Worm (Caenorhabditis elegans) whole organism, L4 larva: ENCODE results near the gene F40G9.6.

Experiments used
- F26F4.8 ChIP-seq: fragments of 200-800 bp; sonication (Bioruptor generic); conservative IDR thresholded peaks from 2 replicates; pipeline ENCODE4 v1.3.6; 2022; ENCODE audit warnings: missing genetic modification characterization, missing compliant biosample characterization
- F49E8.2 ChIP-seq: sonication (generic microtip); optimal IDR thresholded peaks from 2 replicates; lab custom pipeline; 2016; ENCODE audit warnings: missing compliant biosample characterization, mild to moderate bottlenecking, missing genetic modification characterization, borderline replicate concordance
- R02D3.7 ChIP-seq: fragments of 150-350 bp; sonication (generic microtip); optimal IDR thresholded peaks from 3 replicates; lab custom pipeline; 2014; ENCODE audit warnings: missing biosample characterization, missing genetic modification characterization
- T20F7.1 ChIP-seq: fragments of 200-800 bp; sonication (Bioruptor generic); optimal IDR thresholded peaks from 2 replicates; lab custom pipeline; 2018; ENCODE audit warnings: mild to moderate bottlenecking, missing genetic modification characterization, missing compliant biosample characterization
- T26A8.4 ChIP-seq: fragments of 200-800 bp; sonication (Bioruptor generic); IDR thresholded peaks from 2 replicates; pipeline ENCODE4 v1.3.6; 2022; ENCODE audit warnings: missing genetic modification characterization, missing compliant biosample characterization
- Y75B8A.6 ChIP-seq: fragments of 200-800 bp; sonication (Bioruptor generic); IDR thresholded peaks from 2 replicates; pipeline ENCODE4 v1.3.6; 2022; ENCODE audit warnings: missing genetic modification reagents, missing genetic modification characterization, missing compliant biosample characterization
- aha-1 ChIP-seq: fragments of 150-350 bp; peaks from one replicate; lab custom pipeline; 2014; ENCODE audit warnings: missing biosample characterization, missing genetic modification characterization
- aly-2 ChIP-seq: sonication (generic microtip); optimal IDR thresholded peaks from 2 replicates; lab custom pipeline; 2018; ENCODE audit warnings: missing biosample characterization, missing genetic modification characterization
- ceh-32 ChIP-seq: sonication (generic microtip); optimal IDR thresholded peaks from 2 replicates; lab custom pipeline; 2016; ENCODE audit warnings: mild to moderate bottlenecking, missing genetic modification characterization, missing compliant biosample characterization; ENCODE audit not compliant: poor library complexity
- cey-2 ChIP-seq: sonication (generic microtip); optimal IDR thresholded peaks from 3 replicates; lab custom pipeline; 2017; ENCODE audit warnings: missing genetic modification characterization, mild to moderate bottlenecking, missing compliant biosample characterization, antibody characterized with exemption, borderline replicate concordance; ENCODE audit not compliant: insufficient read depth
- daf-19 ChIP-seq: fragments of 200-800 bp; sonication (Bioruptor generic); conservative IDR thresholded peaks from 2 replicates; pipeline ENCODE4 v1.3.6; 2022; ENCODE audit warnings: missing genetic modification characterization, missing compliant biosample characterization
- dpl-1 ChIP-seq: fragments of 150-350 bp; optimal IDR thresholded peaks from 2 replicates; lab custom pipeline; 2014; ENCODE audit warnings: missing biosample characterization, missing genetic modification reagents, missing genetic modification characterization
- duxl-1 ChIP-seq: sonication (generic microtip); optimal IDR thresholded peaks from 2 replicates; lab custom pipeline; 2016; ENCODE audit warnings: mild to moderate bottlenecking, missing genetic modification characterization, moderate library complexity, missing compliant biosample characterization; ENCODE audit not compliant: poor library complexity
- fkh-10 ChIP-seq: fragments of 150-350 bp; optimal IDR thresholded peaks from 2 replicates; lab custom pipeline; 2014; ENCODE audit warnings: missing biosample characterization, missing genetic modification reagents, missing genetic modification characterization
- fos-1 ChIP-seq: fragments of 150-350 bp; optimal IDR thresholded peaks from 2 replicates; lab custom pipeline; 2014; ENCODE audit warnings: missing biosample characterization, missing genetic modification characterization
- gei-8 ChIP-seq: fragments of 200-800 bp; sonication (Bioruptor generic); optimal IDR thresholded peaks from 2 replicates; lab custom pipeline; 2018; ENCODE audit warnings: mild to moderate bottlenecking, missing genetic modification characterization, missing compliant biosample characterization
- hlh-30 ChIP-seq: sonication (generic microtip); optimal IDR thresholded peaks from 2 replicates; lab custom pipeline; 2017; ENCODE audit warnings: antibody characterized with exemption, mild to moderate bottlenecking, missing genetic modification characterization, missing compliant biosample characterization; ENCODE audit not compliant: insufficient read depth
- lin-15B ChIP-seq: fragments of 150-350 bp; sonication (generic microtip); optimal IDR thresholded peaks from 3 replicates; lab custom pipeline; 2014; ENCODE audit warnings: missing biosample characterization, missing genetic modification characterization
- lin-38 ChIP-seq: fragments of 200-800 bp; sonication (Bioruptor generic); IDR thresholded peaks from 2 replicates; pipeline ENCODE4 v1.3.6; 2022; ENCODE audit warnings: missing genetic modification reagents, missing genetic modification characterization, missing compliant biosample characterization
- mdl-1 ChIP-seq, 2 experiments: fragments of 150-350 bp in 1 of 2; sonication (generic microtip) in 1 of 2; optimal IDR thresholded peaks; 2 replicates each; lab custom pipeline; 2014 to 2017; ENCODE audit warnings: missing biosample characterization in 2 of 2, missing genetic modification characterization in 2 of 2
- mdt-29 ChIP-seq: fragments of 200-800 bp; sonication (Bioruptor generic); IDR thresholded peaks from 2 replicates; pipeline ENCODE4 v1.3.6; 2022; ENCODE audit warnings: missing genetic modification reagents, missing genetic modification characterization, missing compliant biosample characterization
- mxl-2 ChIP-seq: fragments of 200-800 bp; sonication (Bioruptor generic); conservative IDR thresholded peaks from 2 replicates; pipeline ENCODE4 v1.3.6; 2022; ENCODE audit warnings: missing genetic modification reagents, missing genetic modification characterization, missing compliant biosample characterization
- nhr-11 ChIP-seq: fragments of 150-350 bp; optimal IDR thresholded peaks from 2 replicates; lab custom pipeline; 2014; ENCODE audit warnings: missing biosample characterization, missing genetic modification characterization
- nhr-111 ChIP-seq: fragments of 200-800 bp; sonication (Bioruptor generic); optimal IDR thresholded peaks from 2 replicates; lab custom pipeline; 2018; ENCODE audit warnings: mild to moderate bottlenecking, missing genetic modification characterization, missing compliant biosample characterization
- nhr-77 ChIP-seq: fragments of 150-350 bp; optimal IDR thresholded peaks from 2 replicates; lab custom pipeline; 2014; ENCODE audit warnings: missing biosample characterization, missing genetic modification characterization
- saeg-2 ChIP-seq: fragments of 200-800 bp; sonication (Bioruptor generic); IDR thresholded peaks from 2 replicates; pipeline ENCODE4 v1.3.6; 2022; ENCODE audit warnings: missing genetic modification reagents, missing genetic modification characterization, missing compliant biosample characterization
- set-16 ChIP-seq: fragments of 200-800 bp; sonication (Bioruptor generic); IDR thresholded peaks from 2 replicates; pipeline ENCODE4 v1.3.6; 2022; ENCODE audit warnings: missing genetic modification reagents, missing genetic modification characterization, missing compliant biosample characterization
- snpc-4 ChIP-seq: fragments of 150-350 bp; optimal IDR thresholded peaks from 2 replicates; lab custom pipeline; 2014; ENCODE audit warnings: missing biosample characterization, missing genetic modification characterization
- tra-1 ChIP-seq: fragments of 200-800 bp; sonication (Bioruptor generic); IDR thresholded peaks from 2 replicates; pipeline ENCODE4 v1.3.6; 2022; ENCODE audit warnings: missing genetic modification reagents, missing genetic modification characterization, missing compliant biosample characterization
- unc-62 ChIP-seq, 3 experiments: fragments of 150-350 bp in 1 of 3; sonication (generic microtip); optimal IDR thresholded peaks in 2 of 3; peaks in 1 of 3; 1 replicate in 1 of 3; 2 replicates in 2 of 3; lab custom pipeline; 2014 to 2017; ENCODE audit warnings: missing biosample characterization in 3 of 3, missing genetic modification characterization in 3 of 3, missing genetic modification reagents in 3 of 3, missing genotype in 1 of 3
- zip-2 ChIP-seq: fragments of 150-350 bp; optimal IDR thresholded peaks from 2 replicates; lab custom pipeline; 2014; ENCODE audit warnings: missing biosample characterization, missing genetic modification characterization

F40G9.6 gene

DNA sequence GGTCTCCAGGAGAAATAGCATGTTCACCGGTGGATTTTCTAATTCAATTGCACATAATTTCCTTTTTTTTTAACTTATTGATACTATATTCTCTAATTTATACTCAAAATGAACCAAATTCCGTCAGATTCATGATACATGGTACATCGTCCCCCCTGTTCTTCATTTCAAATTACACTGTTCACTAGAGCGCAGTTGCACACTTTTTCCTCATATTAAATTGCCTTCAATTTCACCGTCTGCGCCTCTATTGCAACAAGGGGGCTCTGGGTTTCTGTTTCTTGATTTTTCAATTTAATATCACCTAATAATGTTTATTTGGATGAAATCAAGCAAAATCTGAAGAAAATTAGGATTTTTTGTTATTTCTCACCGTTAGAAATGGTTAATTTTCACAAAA, 47.7 kb upstream of the F40G9.6 start (continued):
- no peak for TF ChIP-seq ceh-32 (tag; lab: Kevin White, UChicago)
- TF ChIP-seq dpl-1 (GFP tag; lab: Kevin White, UChicago): peak; percentile 50

DNA sequence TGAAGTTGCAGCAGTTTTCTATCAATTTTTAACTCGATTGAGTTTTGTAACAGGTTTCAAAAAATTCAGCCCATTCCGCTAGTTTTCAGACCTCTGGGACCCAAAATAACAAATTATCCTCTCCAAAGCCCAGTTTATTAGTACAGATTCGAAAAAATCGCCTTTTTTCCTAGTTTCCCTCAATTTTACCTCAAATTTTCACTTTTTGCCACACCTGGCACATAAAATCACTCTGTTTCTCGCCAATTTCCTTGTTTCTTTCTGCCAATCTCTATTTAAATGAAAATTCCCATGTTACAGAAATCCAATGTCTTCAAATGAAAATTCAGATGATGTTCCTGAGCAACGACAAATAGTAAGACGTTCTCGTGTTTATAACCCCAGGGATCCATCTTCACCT, 47.2 kb upstream of the F40G9.6 start, which contains the start of gene pals-22:
pals-22 (plus strand) TSS at position 301 of the 400 bp plus-strand sequence.
- TF ChIP-seq F49E8.2 (tag; lab: Kevin White, UChicago) (no peak), nhr-11 (tag; lab: Kevin White, UChicago) (no peak), daf-19 (GFP tag; lab: Robert Waterston, UW) (no peak), mdl-1 (tag; optimal IDR thresholded peaks at IDR 0.05; lab: Kevin White, UChicago) (no peak)

DNA sequence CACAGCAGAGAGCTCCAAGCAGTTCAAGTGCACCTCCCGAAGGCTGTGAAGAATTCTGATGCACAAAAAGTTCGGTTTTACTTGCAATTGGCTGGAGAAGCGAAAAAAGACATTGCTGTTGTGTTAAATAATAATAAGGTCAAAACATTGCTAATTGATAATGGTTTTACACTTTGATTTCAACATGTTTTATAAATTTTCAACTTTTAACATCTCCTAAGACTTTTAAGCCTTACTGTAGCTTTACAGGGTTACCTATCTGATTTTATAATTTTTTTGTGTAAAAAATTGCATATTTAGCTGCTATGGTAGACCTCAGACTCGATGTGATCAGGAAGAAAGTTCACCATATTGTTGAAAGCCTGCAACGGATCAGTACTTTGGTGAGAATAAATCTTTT, 45.1 kb upstream of the F40G9.6 start, which contains the start of gene pals-25:
pals-25 (plus strand) TSS at position 301 of the 400 bp plus-strand sequence.
- TF ChIP-seq F26F4.8 (GFP tag; lab: Robert Waterston, UW) (no peak), lin-15B (tag; lab: Kevin White, UChicago) (no peak), set-16 (GFP tag; lab: Robert Waterston, UW) (no peak), R02D3.7 (tag; lab: Kevin White, UChicago) (no peak), fos-1 (tag; lab: Kevin White, UChicago) (no peak), zip-2 (tag; lab: Kevin White, UChicago) (no peak), nhr-11 (tag; lab: Kevin White, UChicago) (no peak), mxl-2 (GFP tag; lab: Robert Waterston, UW) (no peak), mdl-1 (tag; optimal IDR thresholded peaks at IDR 0.05; lab: Kevin White, UChicago) (no peak), saeg-2 (GFP tag; lab: Robert Waterston, UW) (no peak), fkh-10 (no peak), nhr-77 (tag; lab: Kevin White, UChicago) (no peak), unc-62 (GFP tag; optimal IDR thresholded peaks at IDR 0.05 in 1 of 2; lab: Kevin White, UChicago) (no peak), unc-62 (tag; optimal IDR thresholded peaks at IDR 0.05; lab: Kevin White, UChicago) (no peak), aha-1 (no peak), T26A8.4 (GFP tag; lab: Robert Waterston, UW) (no peak), tra-1 (GFP tag; lab: Robert Waterston, UW) (no peak), aly-2 (tag; lab: Kevin White, UChicago) (no peak), hlh-30 (tag; lab: Kevin White, UChicago) (no peak)

DNA sequence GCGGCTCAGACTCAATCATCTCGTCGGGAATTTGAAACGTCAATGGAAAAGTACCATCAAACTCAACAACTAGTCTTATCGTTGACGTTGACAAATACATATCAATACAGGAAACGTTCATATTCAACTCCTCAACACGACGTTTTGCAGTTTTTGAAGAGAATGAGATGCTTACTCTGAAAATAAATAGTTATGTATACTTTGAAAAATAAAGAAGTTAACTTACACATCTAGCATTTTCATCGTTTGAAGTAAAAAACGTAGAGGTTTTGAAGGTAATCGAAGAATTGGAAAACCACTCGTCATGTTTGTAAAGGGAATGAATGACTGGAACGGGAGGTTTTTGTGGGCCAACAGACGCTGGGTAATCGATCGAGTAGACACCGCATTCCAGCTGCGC, 38.4 kb upstream of the F40G9.6 start, which contains the start of gene fbxb-81:
fbxb-81 (minus strand) TSS at position 314 of the 400 bp plus-strand sequence.
- TF ChIP-seq nhr-77 (tag; lab: Kevin White, UChicago) (no peak), mdt-29 (GFP tag; lab: Robert Waterston, UW) (no peak), fos-1 (tag; lab: Kevin White, UChicago) (no peak), unc-62 (GFP tag; optimal IDR thresholded peaks at IDR 0.05 in 1 of 2; lab: Kevin White, UChicago) (peak in 1 of 2 experiments; percentile 94), unc-62 (tag; optimal IDR thresholded peaks at IDR 0.05; lab: Kevin White, UChicago) (no peak), snpc-4 (no peak), nhr-111 (GFP tag; lab: Kevin White, UChicago) (no peak)

DNA sequence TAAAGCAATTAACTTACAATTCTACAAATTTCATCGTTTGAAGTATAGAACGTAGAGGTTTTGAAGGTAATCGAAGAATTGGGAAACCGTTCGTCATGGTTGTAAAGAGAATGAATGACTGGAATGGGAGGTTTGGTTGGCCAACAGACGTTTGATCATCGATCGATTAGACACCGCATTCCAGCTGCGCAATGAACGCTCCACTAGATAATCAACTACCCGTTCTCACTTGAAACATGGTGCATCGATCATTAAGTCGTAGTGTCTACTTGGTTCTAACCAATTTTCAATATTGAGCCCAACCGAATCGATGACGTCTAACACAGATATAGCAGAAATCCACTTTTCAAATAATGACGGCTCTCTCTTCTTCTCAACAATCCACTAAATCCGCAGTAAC, 36.2 kb upstream of the F40G9.6 start, which contains the start of gene fbxb-82:
fbxb-82 (minus strand) TSS at position 101 of the 400 bp plus-strand sequence.
- TF ChIP-seq F26F4.8 (GFP tag; lab: Robert Waterston, UW) (no peak), Y75B8A.6 (GFP tag; lab: Robert Waterston, UW) (no peak), lin-38 (GFP tag; lab: Robert Waterston, UW) (no peak)

DNA sequence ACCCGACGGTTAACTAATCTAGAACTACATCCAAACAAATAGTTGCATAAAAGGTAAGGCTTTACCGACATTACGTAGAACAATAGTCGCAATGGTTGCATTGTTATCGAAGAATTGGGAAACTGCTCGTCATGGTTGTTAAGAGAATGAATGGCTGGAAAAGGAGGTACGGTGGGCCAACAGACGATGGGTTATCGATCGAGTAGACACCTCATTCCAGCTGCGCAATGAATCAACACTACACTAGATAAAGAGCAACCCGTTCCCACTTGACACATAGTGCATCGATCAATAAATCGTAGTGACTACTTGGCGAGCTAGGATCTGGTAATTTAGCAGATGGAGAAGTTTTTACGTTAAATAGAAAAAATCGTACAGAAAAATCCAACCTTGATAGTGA, 34.3 kb upstream of the F40G9.6 start, which contains the start of the genes T17A3.12 and fbxb-83:
T17A3.12 (minus strand) TSS at position 101 of the 400 bp plus-strand sequence.
fbxb-83 (minus strand) TSS at position 134 of the 400 bp plus-strand sequence.
- TF ChIP-seq duxl-1 (tag; lab: Kevin White, UChicago) (no peak), cey-2 (tag; lab: Kevin White, UChicago) (no peak), gei-8 (GFP tag; lab: Kevin White, UChicago) (no peak), nhr-77 (tag; lab: Kevin White, UChicago) (no peak), T20F7.1 (no peak), mxl-2 (GFP tag; lab: Robert Waterston, UW) (no peak), daf-19 (GFP tag; lab: Robert Waterston, UW) (no peak)
